Worm (Caenorhabditis elegans): ENCODE measurements around the gene T25B9.9.

- TF ChIP-seq elt-3 (tag; optimal IDR thresholded peaks at IDR 0.05) (no peak), tbx-8 (GFP tag; optimal IDR thresholded peaks at IDR 0.05) (no peak), unc-39 (tag; optimal IDR thresholded peaks at IDR 0.05) (no peak), ztf-11 (tag; optimal IDR thresholded peaks at IDR 0.05) (no peak)
These were observed 32.4 kb upstream of the T25B9.9 start, which contains the start of gene grl-21 for ce11 chrIV:10737011-10737553.

Data from whole organism, mixed stage, embryonic.